Worm (Caenorhabditis elegans): ENCODE data around the gene plst-1.

- TF ChIP-seq ama-1 (optimal IDR thresholded peaks at IDR 0.05), result no peak
- TF ChIP-seq unc-62 (GFP tag; optimal IDR thresholded peaks at IDR 0.05), result no peak
- no peak for TF ChIP-seq nhr-11 (tag; optimal IDR thresholded peaks at IDR 0.05)
- no peak for TF ChIP-seq skn-1 (tag; optimal IDR thresholded peaks at IDR 0.05)
- peak; percentile 31 for TF ChIP-seq nhr-25 (tag; optimal IDR thresholded peaks at IDR 0.05)
- TF ChIP-seq fos-1 (tag; optimal IDR thresholded peaks at IDR 0.05), result no peak
- no peak for TF ChIP-seq nhr-23 (tag; optimal IDR thresholded peaks at IDR 0.05)
- TF ChIP-seq egl-27 (tag; optimal IDR thresholded peaks at IDR 0.05), result no peak
- TF ChIP-seq dmd-4 (tag; optimal IDR thresholded peaks at IDR 0.05), result no peak
- peak; percentile 49 for TF ChIP-seq unc-55 (GFP tag; optimal IDR thresholded peaks at IDR 0.05)
- no peak for TF ChIP-seq elt-3 (tag; optimal IDR thresholded peaks at IDR 0.05)
- TF ChIP-seq elt-1 (tag; optimal IDR thresholded peaks at IDR 0.05), result no peak
Measured at ce11 chrIV:1328682-1329212, 39.3 kb downstream of the plst-1 start, which contains the start of gene F53H1.3.
